Worm (Caenorhabditis elegans): ENCODE measurements around the gene lin-26.
A peak's percentile ranks its signal among the peaks of the same experiment; 100 is the strongest.

Gene lin-26

DNA sequence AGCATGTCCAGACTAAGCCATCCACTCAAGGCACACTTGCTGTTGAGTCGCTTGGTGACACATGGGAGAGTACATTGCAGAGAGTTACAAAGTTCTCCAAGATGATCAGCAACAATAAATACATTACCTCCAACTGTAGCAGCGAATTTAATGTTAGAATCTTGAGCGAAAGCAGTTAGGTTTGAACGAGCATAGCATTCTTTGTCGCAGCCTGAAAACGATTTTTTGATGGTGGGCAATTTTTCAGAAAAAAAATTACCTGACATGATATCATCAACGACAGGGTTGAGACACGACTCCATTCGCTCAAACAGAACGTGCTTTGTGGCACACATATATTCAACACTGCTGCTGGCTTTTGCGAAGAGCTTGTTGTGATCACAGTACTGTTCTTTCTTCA is 19.0 kb upstream of the lin-26 start:
- TF ChIP-seq lin-32 (GFP tag; optimal IDR thresholded peaks at IDR 0.05), result no peak
- no peak for TF ChIP-seq snpc-4 (tag; optimal IDR thresholded peaks at IDR 0.05)
- TF ChIP-seq ceh-43 (GFP tag; optimal IDR thresholded peaks at IDR 0.05), result no peak
- TF ChIP-seq mls-2 (tag; optimal IDR thresholded peaks at IDR 0.05), result no peak
- TF ChIP-seq sptf-1 (tag; optimal IDR thresholded peaks at IDR 0.05), result no peak
- TF ChIP-seq tbx-8 (GFP tag; optimal IDR thresholded peaks at IDR 0.05), result no peak
- no peak for TF ChIP-seq ceh-83 (GFP tag; optimal IDR thresholded peaks at IDR 0.05)
- TF ChIP-seq hlh-1 (tag; optimal IDR thresholded peaks at IDR 0.05), result no peak
- TF ChIP-seq mep-1 (tag; optimal IDR thresholded peaks at IDR 0.05), result no peak
- TF ChIP-seq drap-1 (GFP tag; optimal IDR thresholded peaks at IDR 0.05), result no peak
- no peak for TF ChIP-seq pha-4 (tag; optimal IDR thresholded peaks at IDR 0.05)

DNA sequence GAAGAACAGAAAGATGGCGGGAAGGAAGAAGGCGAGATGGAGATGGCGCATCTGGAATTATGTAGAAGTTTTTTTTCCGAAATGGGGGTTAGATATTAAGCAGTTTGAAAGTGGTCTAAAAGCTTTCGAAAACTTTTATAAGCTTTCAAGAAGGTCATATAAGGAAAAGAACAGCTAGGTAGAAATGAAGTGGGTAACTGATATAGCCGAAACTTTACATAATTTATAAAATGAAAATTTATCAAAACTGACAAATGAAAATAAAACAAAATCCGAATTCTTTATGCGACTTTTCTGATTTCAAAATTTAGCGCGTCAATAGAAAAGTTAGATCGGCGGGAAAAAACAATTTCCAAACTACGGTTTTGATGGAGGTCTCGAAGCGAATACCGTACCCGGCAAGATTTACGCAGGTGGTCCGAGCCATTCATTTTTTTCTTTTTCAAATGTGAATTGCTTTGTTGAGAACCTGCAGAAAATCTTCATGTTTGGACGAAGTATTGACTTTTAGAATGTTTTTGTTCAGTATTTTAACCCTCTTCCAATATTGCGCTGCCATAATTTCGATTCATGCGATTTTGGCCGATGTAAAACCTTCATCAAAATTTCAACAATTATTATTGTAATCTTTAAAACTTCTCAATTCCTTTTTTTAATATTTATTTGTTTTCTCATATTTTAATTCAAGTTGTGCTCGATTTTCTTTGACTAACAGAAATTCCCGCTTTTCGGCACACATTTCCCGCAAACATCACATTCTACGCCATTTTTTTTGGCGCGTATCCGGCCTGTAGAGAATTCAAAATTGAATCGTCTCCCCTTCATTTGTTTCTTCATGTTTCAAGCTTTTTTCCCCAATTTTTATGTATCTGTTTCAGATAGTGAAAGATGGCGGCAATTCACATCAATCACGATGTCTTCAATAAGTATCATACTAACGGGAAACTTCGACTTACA is 18.0 kb upstream of the lin-26 start, which contains the start of the genes F18A1.7 and rpa-1:
Gene F18A1.7 (minus strand): TSS at position 51 of the 957 bp plus-strand sequence.
Gene rpa-1 (plus strand): TSS at position 879 of the 957 bp plus-strand sequence.
- no peak for TF ChIP-seq ceh-83 (GFP tag; optimal IDR thresholded peaks at IDR 0.05)
- TF ChIP-seq nhr-237 (tag; optimal IDR thresholded peaks at IDR 0.05), result peak; percentile 6
- TF ChIP-seq M03D4.4 (tag; optimal IDR thresholded peaks at IDR 0.05), result no peak
- TF ChIP-seq mep-1 (tag; optimal IDR thresholded peaks at IDR 0.05), result peak; percentile 43

DNA sequence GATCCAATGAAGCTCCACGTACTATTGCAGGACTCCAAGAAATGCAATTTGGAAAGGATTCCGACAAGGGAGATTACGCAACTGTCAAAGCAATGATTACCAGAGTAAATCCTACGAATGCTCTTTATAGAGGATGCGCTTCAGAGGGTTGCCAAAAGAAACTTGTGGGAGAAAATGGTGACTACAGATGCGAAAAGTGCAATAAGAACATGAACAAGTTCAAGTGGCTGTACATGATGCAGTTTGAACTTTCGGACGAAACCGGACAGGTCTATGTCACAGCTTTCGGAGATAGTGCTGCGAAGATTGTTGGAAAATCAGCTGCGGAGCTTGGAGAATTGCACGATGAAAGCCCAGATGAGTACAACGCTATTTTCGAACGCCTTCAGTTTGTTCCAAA is 15.7 kb upstream of the lin-26 start:
- no peak for TF ChIP-seq elt-1 (tag; optimal IDR thresholded peaks at IDR 0.05; ENCODE audit: borderline replicate concordance, insufficient read depth)
- no peak for TF ChIP-seq sem-2 (GFP tag; optimal IDR thresholded peaks at IDR 0.05)
- no peak for TF ChIP-seq lsy-2 (tag; optimal IDR thresholded peaks at IDR 0.05)
- TF ChIP-seq mls-2 (tag; optimal IDR thresholded peaks at IDR 0.05), result no peak
- no peak for TF ChIP-seq lin-32 (GFP tag; optimal IDR thresholded peaks at IDR 0.05)
- no peak for TF ChIP-seq ceh-39 (tag; optimal IDR thresholded peaks at IDR 0.05)
- TF ChIP-seq nhr-237 (tag; optimal IDR thresholded peaks at IDR 0.05), result no peak
- TF ChIP-seq flh-1 (GFP tag; optimal IDR thresholded peaks at IDR 0.05), result no peak
- TF ChIP-seq drap-1 (GFP tag; optimal IDR thresholded peaks at IDR 0.05), result no peak
- TF ChIP-seq ham-2 (GFP tag; optimal IDR thresholded peaks at IDR 0.05), result no peak
- no peak for TF ChIP-seq hlh-1 (tag; optimal IDR thresholded peaks at IDR 0.05)
- TF ChIP-seq lin-13 (tag; optimal IDR thresholded peaks at IDR 0.05), result no peak
- no peak for TF ChIP-seq snpc-4 (tag; optimal IDR thresholded peaks at IDR 0.05)
- TF ChIP-seq cnd-1 (tag; optimal IDR thresholded peaks at IDR 0.05), result no peak

DNA sequence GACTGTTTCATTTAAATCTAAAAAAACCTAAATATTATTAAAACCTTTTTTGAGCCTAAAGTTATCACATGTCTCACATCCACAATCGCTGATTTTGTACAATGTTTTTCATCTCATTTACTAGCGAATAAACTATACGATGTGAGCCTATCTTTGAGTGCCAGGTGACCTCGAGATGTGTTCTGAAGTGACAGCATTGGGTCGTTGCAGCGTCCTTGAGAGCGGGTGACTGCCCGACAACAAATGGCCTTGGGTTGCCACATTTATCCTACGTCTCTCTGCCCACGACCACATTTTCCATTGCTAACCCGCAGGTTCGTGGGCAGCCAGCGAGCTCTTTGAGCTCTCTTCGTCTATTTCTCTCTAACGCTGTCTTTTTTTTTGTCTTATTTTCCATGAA is 15.0 kb upstream of the lin-26 start, which contains the start of gene lir-2:
Gene lir-2 (plus strand): TSS at position 301 of the 400 bp plus-strand sequence.
- TF ChIP-seq elt-3 (tag; optimal IDR thresholded peaks at IDR 0.05), result no peak
- TF ChIP-seq nhr-2 (tag; optimal IDR thresholded peaks at IDR 0.05), result no peak
- TF ChIP-seq blmp-1 (tag; optimal IDR thresholded peaks at IDR 0.05), result no peak
- TF ChIP-seq snpc-4 (tag; optimal IDR thresholded peaks at IDR 0.05), result no peak
- TF ChIP-seq ces-1 (GFP tag; optimal IDR thresholded peaks at IDR 0.05), result no peak
- TF ChIP-seq mab-5 (tag; optimal IDR thresholded peaks at IDR 0.05), result no peak
- TF ChIP-seq M03D4.4 (tag; optimal IDR thresholded peaks at IDR 0.05), result no peak
- TF ChIP-seq unc-62 (GFP tag; optimal IDR thresholded peaks at IDR 0.05), result no peak
- no peak for TF ChIP-seq drap-1 (GFP tag; optimal IDR thresholded peaks at IDR 0.05)
- TF ChIP-seq ceh-39 (tag; optimal IDR thresholded peaks at IDR 0.05), result no peak
- no peak for TF ChIP-seq unc-39 (tag; optimal IDR thresholded peaks at IDR 0.05)
- no peak for TF ChIP-seq lin-32 (GFP tag; optimal IDR thresholded peaks at IDR 0.05)
- no peak for TF ChIP-seq lin-13 (tag; optimal IDR thresholded peaks at IDR 0.05)
- no peak for TF ChIP-seq mep-1 (tag; optimal IDR thresholded peaks at IDR 0.05)
- TF ChIP-seq sem-2 (GFP tag; optimal IDR thresholded peaks at IDR 0.05), result no peak
- TF ChIP-seq nhr-28 (tag; optimal IDR thresholded peaks at IDR 0.05), result no peak
- TF ChIP-seq ceh-83 (GFP tag; optimal IDR thresholded peaks at IDR 0.05), result no peak
- no peak for TF ChIP-seq lsy-2 (tag; optimal IDR thresholded peaks at IDR 0.05)
- TF ChIP-seq ceh-43 (GFP tag; optimal IDR thresholded peaks at IDR 0.05), result no peak

DNA sequence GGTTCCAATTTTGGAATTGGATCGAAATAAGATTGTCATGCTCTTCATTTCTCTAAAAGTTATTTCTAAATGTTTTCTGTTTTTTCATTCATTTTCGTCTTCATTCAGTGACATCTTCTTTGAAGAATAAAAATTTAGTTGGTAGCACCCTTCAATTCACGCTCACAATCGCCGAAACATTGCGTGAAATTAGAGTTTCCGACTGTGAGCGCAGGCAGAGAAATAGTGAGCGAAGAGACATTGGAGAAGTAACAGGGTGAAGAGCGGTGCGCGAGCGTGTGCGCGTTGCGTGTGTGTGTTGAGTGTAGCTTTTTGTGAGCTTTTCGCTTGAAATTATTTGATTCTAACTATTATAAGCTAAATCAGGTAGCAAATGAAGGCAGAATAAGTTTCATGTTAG is 12.6 kb upstream of the lin-26 start:
- TF ChIP-seq ceh-43 (GFP tag; optimal IDR thresholded peaks at IDR 0.05), result no peak
- no peak for TF ChIP-seq ztf-11 (tag; optimal IDR thresholded peaks at IDR 0.05)
- TF ChIP-seq sptf-1 (tag; optimal IDR thresholded peaks at IDR 0.05), result no peak
- TF ChIP-seq nhr-237 (tag; optimal IDR thresholded peaks at IDR 0.05), result no peak
- no peak for TF ChIP-seq lsy-2 (tag; optimal IDR thresholded peaks at IDR 0.05)
- TF ChIP-seq mls-2 (tag; optimal IDR thresholded peaks at IDR 0.05), result peak; percentile 10
- TF ChIP-seq ces-1 (GFP tag; optimal IDR thresholded peaks at IDR 0.05), result peak; percentile 63
- TF ChIP-seq mep-1 (tag; optimal IDR thresholded peaks at IDR 0.05), result peak; percentile 41
- TF ChIP-seq cnd-1 (tag; optimal IDR thresholded peaks at IDR 0.05), result no peak
- no peak for TF ChIP-seq ceh-39 (tag; optimal IDR thresholded peaks at IDR 0.05)
- no peak for TF ChIP-seq elt-3 (tag; optimal IDR thresholded peaks at IDR 0.05)
- no peak for TF ChIP-seq lin-32 (GFP tag; optimal IDR thresholded peaks at IDR 0.05)
- TF ChIP-seq M03D4.4 (tag; optimal IDR thresholded peaks at IDR 0.05), result no peak
- no peak for TF ChIP-seq unc-39 (tag; optimal IDR thresholded peaks at IDR 0.05)
- no peak for TF ChIP-seq elt-1 (tag; optimal IDR thresholded peaks at IDR 0.05; ENCODE audit: borderline replicate concordance, insufficient read depth)
- no peak for TF ChIP-seq snpc-4 (tag; optimal IDR thresholded peaks at IDR 0.05)
- no peak for TF ChIP-seq bed-3 (GFP tag; optimal IDR thresholded peaks at IDR 0.05)
- no peak for TF ChIP-seq sem-2 (GFP tag; optimal IDR thresholded peaks at IDR 0.05)
- TF ChIP-seq unc-62 (GFP tag; optimal IDR thresholded peaks at IDR 0.05), result no peak
- no peak for TF ChIP-seq tbx-8 (GFP tag; optimal IDR thresholded peaks at IDR 0.05)
- TF ChIP-seq ham-2 (GFP tag; optimal IDR thresholded peaks at IDR 0.05), result peak; percentile 62
- TF ChIP-seq lin-13 (tag; optimal IDR thresholded peaks at IDR 0.05), result peak; percentile 26
- no peak for TF ChIP-seq nhr-2 (tag; optimal IDR thresholded peaks at IDR 0.05)
- TF ChIP-seq nhr-76 (tag; optimal IDR thresholded peaks at IDR 0.05), result no peak
- TF ChIP-seq zip-8 (tag; optimal IDR thresholded peaks at IDR 0.05), result no peak
- no peak for TF ChIP-seq ceh-83 (GFP tag; optimal IDR thresholded peaks at IDR 0.05)
- no peak for TF ChIP-seq blmp-1 (tag; optimal IDR thresholded peaks at IDR 0.05)
- no peak for TF ChIP-seq nhr-12 (tag; optimal IDR thresholded peaks at IDR 0.05)
